Fruit fly (Drosophila melanogaster) S2 (cell line): ENCODE measurements around the gene Cyp312a1.
A peak's percentile ranks its signal among the peaks of the same experiment; 100 is the strongest.

Experiments
- CG8478 ChIP-seq: fragments of >200 bp; optimal IDR thresholded peaks from 2 replicates; lab custom pipeline; 2018
- CTCF ChIP-seq, 2 experiments: fragments of >200 bp; optimal IDR thresholded peaks; 2 replicates each; lab custom pipeline; 2018

- TF ChIP-seq CTCF (optimal IDR thresholded peaks at IDR 0.05; lab: Kevin White, UChicago), result peak in 1 of 2 experiments; percentile 37
- TF ChIP-seq CG8478 (lab: Kevin White, UChicago), result no peak
Measured at dm6 chr3L:18154140-18154539, 21.7 kb upstream of the Cyp312a1 start.
